Worm (Caenorhabditis elegans): Measurements from ENCODE around the gene F10A3.11.

Gene F10A3.11

DNA sequence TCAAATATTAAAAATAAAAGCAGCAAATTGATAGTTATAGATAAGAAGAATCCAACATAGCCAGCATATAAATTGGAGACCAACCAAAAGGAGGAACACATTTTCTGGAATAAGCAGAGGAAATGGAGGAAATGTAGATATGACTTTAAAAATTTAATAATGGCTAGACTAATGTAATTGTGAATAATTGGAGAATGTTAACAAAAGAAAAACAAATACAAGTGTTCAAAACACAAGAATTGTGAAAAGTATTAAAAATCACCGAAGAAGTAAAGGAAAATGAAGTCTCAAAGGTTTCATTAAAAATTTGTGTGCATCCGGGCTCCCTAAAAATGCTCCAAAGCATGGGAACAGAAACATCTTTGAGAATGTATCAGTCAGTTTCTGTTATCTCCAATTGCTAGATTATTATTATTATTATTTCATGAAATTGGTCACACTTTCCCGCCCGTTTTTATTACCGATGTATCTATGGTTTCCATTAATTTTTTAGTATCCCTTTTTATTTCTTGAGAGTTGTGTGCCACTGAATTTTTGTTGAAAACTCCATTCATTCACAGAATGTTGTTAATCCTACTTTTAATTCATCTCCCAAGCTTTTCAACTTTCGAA lies at the start of gene F10A3.11, which contains the start of gene str-109:
TSS of gene F10A3.11 (plus strand) at position 562 of the 612 bp plus-strand sequence.
TSS of gene str-109 (minus strand) at position 101 of the 612 bp plus-strand sequence.
- TF ChIP-seq ceh-48 (tag; optimal IDR thresholded peaks at IDR 0.05) (no peak), nhr-232 (tag; optimal IDR thresholded peaks at IDR 0.05) (no peak), fkh-10 (GFP tag; optimal IDR thresholded peaks at IDR 0.05) (no peak), dve-1 (tag; optimal IDR thresholded peaks at IDR 0.05) (no peak), ceh-31 (tag; optimal IDR thresholded peaks at IDR 0.05) (no peak), ceh-14 (tag; optimal IDR thresholded peaks at IDR 0.05) (no peak), ceh-22 (tag; optimal IDR thresholded peaks at IDR 0.05) (no peak), lin-11 (tag; optimal IDR thresholded peaks at IDR 0.05) (no peak), K09A11.1 (tag; optimal IDR thresholded peaks at IDR 0.05; ENCODE audit: insufficient read depth) (no peak), tbx-7 (tag; optimal IDR thresholded peaks at IDR 0.05) (no peak), hlh-30 (tag; optimal IDR thresholded peaks at IDR 0.05; ENCODE audit: insufficient read depth) (no peak), ahr-1 (tag; optimal IDR thresholded peaks at IDR 0.05) (no peak), unc-3 (GFP tag; conservative IDR thresholded peaks at IDR 0.05) (no peak), unc-3 (tag; optimal IDR thresholded peaks at IDR 0.05) (no peak), che-1 (tag; optimal IDR thresholded peaks at IDR 0.05) (no peak), sox-2 (GFP tag; IDR thresholded peaks at IDR 0.05) (no peak), ama-1 (optimal IDR thresholded peaks at IDR 0.05) (no peak)

DNA sequence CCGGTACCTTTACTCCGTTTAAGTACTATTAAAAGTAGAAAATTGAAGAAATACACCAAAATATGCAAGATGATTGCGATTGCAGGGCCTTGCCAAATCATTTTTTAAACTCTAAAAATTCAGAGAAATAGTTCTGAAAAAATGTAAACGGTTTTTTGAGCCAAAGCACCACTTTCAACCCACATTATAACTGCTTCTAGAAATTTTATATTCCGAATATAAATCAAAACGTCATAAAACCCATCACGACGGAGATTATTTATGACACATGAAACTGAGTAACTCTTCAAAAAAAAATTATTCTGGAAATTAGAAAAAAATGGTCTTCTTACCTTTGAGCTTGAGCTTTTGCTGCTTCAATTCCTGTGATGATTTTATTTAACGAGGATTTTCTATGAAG lies 48.2 kb upstream of the F10A3.11 start, which contains the start of gene srxa-16:
TSS of gene srxa-16 (minus strand) at position 101 of the 400 bp plus-strand sequence.
- no peak for TF ChIP-seq rnt-1 (tag; optimal IDR thresholded peaks at IDR 0.05)
- TF ChIP-seq ceh-30 (tag; optimal IDR thresholded peaks at IDR 0.05) = no peak
- no peak for TF ChIP-seq hlh-6 (tag; optimal IDR thresholded peaks at IDR 0.05)
- no peak for TF ChIP-seq pros-1 (tag; optimal IDR thresholded peaks at IDR 0.05)
- no peak for TF ChIP-seq pqm-1 (tag; optimal IDR thresholded peaks at IDR 0.05)
- no peak for TF ChIP-seq pax-1 (tag; optimal IDR thresholded peaks at IDR 0.05)
- no peak for TF ChIP-seq npax-4 (tag; optimal IDR thresholded peaks at IDR 0.05)
- TF ChIP-seq T23F11.4 (GFP tag; optimal IDR thresholded peaks at IDR 0.05) = no peak
- TF ChIP-seq pha-2 (tag; optimal IDR thresholded peaks at IDR 0.05) = no peak
- no peak for TF ChIP-seq pat-9 (tag; optimal IDR thresholded peaks at IDR 0.05)

DNA sequence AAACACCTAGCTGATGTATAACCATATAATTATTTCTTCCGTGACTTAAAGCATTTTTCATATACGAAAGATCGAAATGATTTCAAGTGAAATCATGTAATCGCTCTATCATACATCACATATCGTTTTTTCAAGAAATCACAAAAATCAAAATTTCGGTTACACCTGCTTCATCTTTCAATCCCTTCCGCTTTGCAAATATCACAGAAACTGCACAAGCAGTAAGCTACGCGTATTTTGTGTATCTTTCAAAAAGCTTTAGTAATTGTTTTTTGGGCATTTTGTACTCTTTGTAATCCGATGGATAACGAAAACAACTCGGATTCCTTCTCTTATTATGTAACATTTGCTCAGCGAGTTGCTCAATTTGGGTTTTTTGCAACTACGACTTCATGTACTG lies 47.1 kb upstream of the F10A3.11 start, which contains the start of gene str-25:
TSS of gene str-25 (plus strand) at position 301 of the 400 bp plus-strand sequence.
- TF ChIP-seq nhr-11 (tag; optimal IDR thresholded peaks at IDR 0.05) = no peak

DNA sequence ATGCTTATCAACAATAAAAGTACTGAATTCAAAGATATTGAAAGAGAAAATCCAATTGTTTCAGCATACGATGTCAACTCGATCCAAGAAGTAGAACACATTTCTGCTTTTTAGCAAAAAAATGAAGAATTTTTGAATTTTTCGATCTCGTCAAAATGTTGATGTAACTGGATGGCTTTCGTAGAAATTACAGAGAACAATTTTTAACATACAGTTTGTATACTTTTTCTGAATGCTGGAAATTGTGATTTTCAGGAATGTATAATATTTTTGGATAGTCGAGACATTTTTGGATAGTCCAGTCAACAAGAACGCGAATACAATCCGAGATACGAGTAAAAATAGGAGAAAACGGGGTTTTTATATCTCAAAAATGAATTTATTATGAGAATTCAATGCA lies 43.9 kb upstream of the F10A3.11 start, which contains the start of gene str-103:
TSS of gene str-103 (minus strand) at position 101 of the 400 bp plus-strand sequence.
- no peak for TF ChIP-seq ceh-2 (tag; optimal IDR thresholded peaks at IDR 0.05)

DNA sequence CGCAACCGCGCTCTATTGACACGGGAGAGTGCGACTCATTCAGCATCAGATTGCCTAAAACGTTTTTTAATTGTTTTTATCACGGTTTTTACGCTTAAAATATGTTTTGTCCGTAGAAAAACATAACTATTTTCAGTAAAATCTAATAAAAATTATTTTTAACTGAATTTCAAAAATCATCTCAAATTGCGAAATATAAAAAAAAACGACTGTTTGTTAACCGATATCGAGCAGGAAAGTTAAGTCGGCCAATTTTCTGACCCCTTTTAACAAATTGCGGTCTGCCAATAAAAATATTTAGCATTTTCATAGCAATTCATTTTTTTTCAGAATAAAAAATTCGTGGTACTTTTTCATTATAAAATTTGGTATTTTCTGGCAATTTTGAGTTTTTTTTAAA lies 42.0 kb upstream of the F10A3.11 start:
- no peak for TF ChIP-seq nhr-232 (tag; optimal IDR thresholded peaks at IDR 0.05)
- no peak for TF ChIP-seq lim-6 (tag; optimal IDR thresholded peaks at IDR 0.05)
- TF ChIP-seq sox-4 (tag; optimal IDR thresholded peaks at IDR 0.05) = no peak
- no peak for TF ChIP-seq pha-2 (tag; optimal IDR thresholded peaks at IDR 0.05)
- TF ChIP-seq ceh-48 (tag; optimal IDR thresholded peaks at IDR 0.05) = no peak
- TF ChIP-seq C08G9.2 (tag; optimal IDR thresholded peaks at IDR 0.05) = no peak
- TF ChIP-seq hlh-6 (tag; optimal IDR thresholded peaks at IDR 0.05) = no peak
- TF ChIP-seq ceh-24 (tag; optimal IDR thresholded peaks at IDR 0.05) = no peak
- no peak for TF ChIP-seq elt-4 (tag; optimal IDR thresholded peaks at IDR 0.05)
- no peak for TF ChIP-seq dve-1 (tag; optimal IDR thresholded peaks at IDR 0.05)
- no peak for TF ChIP-seq ceh-14 (tag; optimal IDR thresholded peaks at IDR 0.05)
